Fruit fly (Drosophila melanogaster): Measurements from ENCODE around the gene ND-B14.5A.

The ND-B14.5A gene

DNA sequence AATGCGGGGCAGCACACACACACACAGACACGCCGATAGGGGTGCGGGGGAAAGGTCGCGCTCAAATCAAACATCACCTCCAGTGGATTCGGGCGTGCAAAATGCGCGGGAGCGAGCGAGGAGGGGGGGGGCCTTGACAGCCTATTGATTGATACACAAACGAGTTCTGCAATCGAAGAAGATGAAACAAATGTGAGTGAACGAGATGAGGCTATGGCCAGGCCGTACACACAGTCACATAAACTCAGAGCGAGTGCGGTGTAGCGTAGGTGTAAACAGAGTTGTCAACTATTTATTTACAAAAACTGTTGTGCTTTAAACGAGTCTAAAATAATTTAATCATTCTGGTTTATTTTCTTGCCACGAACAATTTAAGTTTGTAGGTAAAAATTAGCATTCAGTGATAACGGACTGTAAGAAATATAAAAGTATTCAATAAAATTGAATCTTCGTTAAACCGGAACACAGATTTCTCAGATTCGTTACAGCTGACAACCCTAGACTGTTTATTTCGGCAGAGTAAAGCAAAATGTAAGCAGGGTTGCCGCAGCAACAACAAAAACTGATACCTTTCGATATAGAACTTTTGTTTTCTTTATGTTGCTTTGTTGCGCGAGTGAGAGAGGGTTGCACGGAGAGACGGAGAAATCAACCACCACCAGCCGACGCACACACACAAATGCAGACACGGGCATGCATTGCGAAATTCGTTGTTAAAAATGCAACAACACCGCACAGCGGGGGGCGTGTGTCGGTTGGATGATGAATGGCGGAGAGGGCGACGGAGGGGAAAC, 37.2 kb upstream of the ND-B14.5A start (continued):
- TF ChIP-seq Dref (GFP tag; IDR thresholded peaks at IDR 0.05): no peak
- peak; percentile 77 for TF ChIP-seq Six4 (GFP tag; optimal IDR thresholded peaks at IDR 0.05)
- no peak for TF ChIP-seq Sin3A (optimal IDR thresholded peaks at IDR 0.05)
- TF ChIP-seq Dad (GFP tag; optimal IDR thresholded peaks at IDR 0.05): peak; percentile 76
- TF ChIP-seq CG17359 (tag; optimal IDR thresholded peaks at IDR 0.05): peak; percentile 90
- TF ChIP-seq ttk (GFP tag; IDR thresholded peaks at IDR 0.05): peak; percentile 73
- peak; percentile 90 for TF ChIP-seq Sox100B (GFP tag; optimal IDR thresholded peaks at IDR 0.05)
- TF ChIP-seq eve (GFP tag; optimal IDR thresholded peaks at IDR 0.05): no peak
- peak; percentile 98 for TF ChIP-seq sens (GFP tag)
- TF ChIP-seq CG3726 (GFP tag; IDR thresholded peaks at IDR 0.05): peak; percentile 61; the same call in 1 of the 3 replicates
- TF ChIP-seq CG30431 (GFP tag; optimal IDR thresholded peaks at IDR 0.05): peak; percentile 52
- peak; percentile 89 for TF ChIP-seq CG30403 (GFP tag; optimal IDR thresholded peaks at IDR 0.05)
- TF ChIP-seq CG10565 (GFP tag; optimal IDR thresholded peaks at IDR 0.05): no peak
- no peak for TF ChIP-seq sc (optimal IDR thresholded peaks at IDR 0.05)
- TF ChIP-seq sc (GFP tag; optimal IDR thresholded peaks at IDR 0.05): peak; percentile 71
- peak; percentile 53 for TF ChIP-seq stwl (tag; optimal IDR thresholded peaks at IDR 0.05)
- TF ChIP-seq Atf-2 (GFP tag; optimal IDR thresholded peaks at IDR 0.05): peak; percentile 83
- TF ChIP-seq Bteb2 (GFP tag; optimal IDR thresholded peaks at IDR 0.05): peak; percentile 80
- peak; percentile 83 for TF ChIP-seq Max (GFP tag; optimal IDR thresholded peaks at IDR 0.05)
- TF ChIP-seq slp2 (GFP tag; optimal IDR thresholded peaks at IDR 0.05): peak; percentile 65
- TF ChIP-seq chinmo (GFP tag; IDR thresholded peaks at IDR 0.05; ENCODE audit: partially characterized antibody): peak; percentile 85; the same call in 3 of the 4 replicates
- TF ChIP-seq CG12236 (GFP tag; optimal IDR thresholded peaks at IDR 0.05): peak; percentile 80
- peak; percentile 54 for TF ChIP-seq CG7987 (GFP tag; optimal IDR thresholded peaks at IDR 0.05)
- peak; percentile 89 for TF ChIP-seq NfI (GFP tag; optimal IDR thresholded peaks at IDR 0.05)
- peak; percentile 78 for TF ChIP-seq sqz (GFP tag; optimal IDR thresholded peaks at IDR 0.05)
- no peak for TF ChIP-seq sima (GFP tag; optimal IDR thresholded peaks at IDR 0.05)
- peak; percentile 90 for TF ChIP-seq Ada2b (GFP tag; IDR thresholded peaks at IDR 0.05)
- peak; percentile 86 for TF ChIP-seq CG12219 (GFP tag; optimal IDR thresholded peaks at IDR 0.05)
- no peak for TF ChIP-seq bbx (GFP tag; IDR thresholded peaks at IDR 0.05; ENCODE audit: partially characterized antibody)
- peak; percentile 70 for TF ChIP-seq CG18764 (GFP tag; optimal IDR thresholded peaks at IDR 0.05)
- TF ChIP-seq ssp (GFP tag; IDR thresholded peaks at IDR 0.05): peak; percentile 69
- no peak for TF ChIP-seq aop (GFP tag; IDR thresholded peaks at IDR 0.05)
- TF ChIP-seq zf30C (GFP tag; optimal IDR thresholded peaks at IDR 0.05): no peak
- TF ChIP-seq CG9797 (GFP tag; optimal IDR thresholded peaks at IDR 0.05): peak; percentile 0
- TF ChIP-seq br (optimal IDR thresholded peaks at IDR 0.05): no peak
- TF ChIP-seq CG17328 (GFP tag; IDR thresholded peaks at IDR 0.05): peak; percentile 79
- peak; percentile 64; the same call in 2 of the 3 replicates for TF ChIP-seq jigr1 (GFP tag; IDR thresholded peaks at IDR 0.05)
- peak; percentile 69 for TF ChIP-seq cg (GFP tag; optimal IDR thresholded peaks at IDR 0.05)
- peak; percentile 94 for TF ChIP-seq PHDP (tag; optimal IDR thresholded peaks at IDR 0.05)
- peak; percentile 42 for TF ChIP-seq CG7745 (tag; optimal IDR thresholded peaks at IDR 0.05)
- TF ChIP-seq CG16779 (GFP tag; IDR thresholded peaks at IDR 0.05): no peak
- TF ChIP-seq CG16813 (GFP tag; IDR thresholded peaks at IDR 0.05; ENCODE audit: partially characterized antibody): no peak
- TF ChIP-seq D19A (tag; optimal IDR thresholded peaks at IDR 0.05): peak; percentile 89
- peak; percentile 79 for TF ChIP-seq CG1792 (GFP tag; optimal IDR thresholded peaks at IDR 0.05)
- peak; percentile 86 for TF ChIP-seq lilli (GFP tag; optimal IDR thresholded peaks at IDR 0.05)
- peak; percentile 63 for TF ChIP-seq nom (GFP tag; optimal IDR thresholded peaks at IDR 0.05)
- TF ChIP-seq CG4707 (GFP tag; optimal IDR thresholded peaks at IDR 0.05): peak; percentile 39
- peak; percentile 76 for TF ChIP-seq maf-S (GFP tag; optimal IDR thresholded peaks at IDR 0.05)
- peak; percentile 57; the same call in 1 of the 2 replicates for TF ChIP-seq NFAT (GFP tag; IDR thresholded peaks at IDR 0.05)
- TF ChIP-seq CG16863 (GFP tag; optimal IDR thresholded peaks at IDR 0.05): peak; percentile 77
- TF ChIP-seq Taf1 (GFP tag; IDR thresholded peaks at IDR 0.05): peak; percentile 58
